Fruit fly (Drosophila melanogaster) whole organism, pupa: ENCODE data around the gene Vha36-3.

Experiments used
- CG12605 ChIP-seq: fragments of 200-800 bp; sonication (Bioruptor generic); IDR thresholded peaks from 2 replicates; pipeline ENCODE4 v1.3.6; 2022; ENCODE audit warnings: missing biosample characterization, missing genetic modification characterization
- CG13204 ChIP-seq: fragments of 200-800 bp; sonication (Bioruptor generic); optimal IDR thresholded peaks from 2 replicates; lab custom pipeline; 2018; ENCODE audit warnings: missing biosample characterization, mild to moderate bottlenecking, missing genetic modification characterization, moderate library complexity
- CG15710 ChIP-seq: fragments of 200-800 bp; sonication (Bioruptor generic); optimal IDR thresholded peaks from 2 replicates; lab custom pipeline; 2018; ENCODE audit warnings: missing biosample characterization, mild to moderate bottlenecking, missing genetic modification characterization, moderate library complexity
- CG32121 ChIP-seq: fragments of 200-800 bp; sonication (Bioruptor generic); IDR thresholded peaks from 2 replicates; pipeline ENCODE4 v1.3.6; 2022; ENCODE audit warnings: missing biosample characterization, missing genetic modification characterization
- CG4496 ChIP-seq: fragments of 200-800 bp; sonication (Bioruptor generic); IDR thresholded peaks from 3 replicates; pipeline ENCODE4 v1.3.6; 2022; ENCODE audit warnings: missing biosample characterization, missing genetic modification characterization
- CG8159 ChIP-seq: fragments of 200-800 bp; sonication (Bioruptor generic); optimal IDR thresholded peaks from 3 replicates; lab custom pipeline; 2018; ENCODE audit warnings: missing biosample characterization, mild to moderate bottlenecking, missing genetic modification characterization, moderate library complexity
- CG9948 ChIP-seq: fragments of 200-800 bp; sonication (Bioruptor generic); optimal IDR thresholded peaks from 2 replicates; lab custom pipeline; 2018; ENCODE audit warnings: missing biosample characterization, mild to moderate bottlenecking, missing genetic modification characterization, moderate library complexity
- D1 ChIP-seq: fragments of 200-800 bp; sonication (Bioruptor generic); optimal IDR thresholded peaks from 2 replicates; lab custom pipeline; 2018; ENCODE audit warnings: missing biosample characterization, mild to moderate bottlenecking, missing genetic modification characterization, moderate library complexity
- EcR ChIP-seq: fragments of 200-800 bp; sonication (Bioruptor generic); optimal IDR thresholded peaks from 3 replicates; lab custom pipeline; 2019; ENCODE audit warnings: missing biosample characterization, missing genetic modification characterization, mild to moderate bottlenecking, moderate library complexity, missing genetic modification reagents
- Ets98B ChIP-seq: fragments of 200-800 bp; sonication (Bioruptor generic); IDR thresholded peaks from 2 replicates; pipeline ENCODE4 v1.3.6; 2022; ENCODE audit warnings: missing biosample characterization, missing genetic modification characterization
- Pif1B ChIP-seq: fragments of 200-800 bp; sonication (Bioruptor generic); optimal IDR thresholded peaks from 3 replicates; lab custom pipeline; 2016; ENCODE audit warnings: missing biosample characterization, missing genetic modification characterization
- Snoo ChIP-seq: fragments of 200-800 bp; sonication (Bioruptor generic); optimal IDR thresholded peaks from 3 replicates; lab custom pipeline; 2017; ENCODE audit warnings: missing biosample characterization, mild to moderate bottlenecking, missing genetic modification characterization, inconsistent platforms
- rn ChIP-seq: fragments of 200-800 bp; sonication (Bioruptor generic); IDR thresholded peaks from 2 replicates; pipeline ENCODE4 v1.3.6; 2022; ENCODE audit warnings: missing biosample characterization, missing genetic modification characterization

DNA sequence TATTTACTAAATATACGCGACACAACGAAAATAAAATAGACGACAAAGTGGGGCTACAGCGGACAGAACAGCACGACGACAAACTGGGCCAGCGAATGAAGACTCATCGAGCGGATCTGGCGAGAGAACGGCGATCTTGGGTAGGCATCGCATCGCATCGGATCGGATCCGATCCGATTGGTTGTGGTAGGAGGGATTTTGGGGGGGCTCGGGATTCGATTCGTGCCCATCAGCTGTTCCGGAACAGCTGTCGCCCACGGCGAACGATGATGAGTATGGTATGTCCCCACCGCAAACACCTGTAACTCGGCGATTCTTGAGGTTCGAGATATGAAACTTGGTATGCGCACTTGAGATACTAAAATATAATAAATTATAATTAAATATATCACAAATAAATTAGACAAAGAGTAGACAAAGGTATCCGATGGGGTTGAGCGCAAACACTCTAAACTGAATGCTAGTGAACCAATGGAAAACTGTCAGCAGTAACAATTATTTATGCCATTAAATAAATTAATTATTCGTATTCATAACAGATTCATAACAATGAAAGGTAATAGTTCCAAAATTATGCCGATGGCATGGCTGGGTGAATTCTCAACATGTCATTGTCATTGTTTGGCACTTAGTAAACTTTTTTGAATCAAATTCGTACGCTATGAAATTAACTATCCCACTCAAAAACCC is at the start of gene Vha36-3, which contains the start of gene AANATL7:
- TF ChIP-seq CG13204 (GFP tag; lab: Kevin White, UChicago) (no peak), CG9948 (tag; lab: Kevin White, UChicago) (no peak), CG12605 (GFP tag; lab: Robert Waterston, UW) (no peak), CG15710 (tag; lab: Kevin White, UChicago) (no peak), EcR (GFP tag; lab: Kevin White, UChicago) (no peak), CG4496 (GFP tag; lab: Robert Waterston, UW) (no peak), Ets98B (no peak), Snoo (tag; lab: Kevin White, UChicago) (no peak), Pif1B (GFP tag; lab: Kevin White, UChicago) (no peak), CG8159 (tag; lab: Kevin White, UChicago) (no peak), rn (no peak), D1 (tag; lab: Kevin White, UChicago) (no peak), CG32121 (GFP tag; lab: Robert Waterston, UW) (no peak)
